Fruit fly (Drosophila melanogaster): ENCODE results near the gene Msh6.

dm6 chr3L:15203585-15203984 is 45.2 kb upstream of the Msh6 start:
- TF ChIP-seq esn (GFP tag; optimal IDR thresholded peaks at IDR 0.05) (no peak), fd85E (GFP tag; optimal IDR thresholded peaks at IDR 0.05) (no peak), Sox15 (GFP tag; optimal IDR thresholded peaks at IDR 0.05) (no peak)
